Worm (Caenorhabditis elegans): Measurements from ENCODE around the gene Y116A8C.24.

DNA sequence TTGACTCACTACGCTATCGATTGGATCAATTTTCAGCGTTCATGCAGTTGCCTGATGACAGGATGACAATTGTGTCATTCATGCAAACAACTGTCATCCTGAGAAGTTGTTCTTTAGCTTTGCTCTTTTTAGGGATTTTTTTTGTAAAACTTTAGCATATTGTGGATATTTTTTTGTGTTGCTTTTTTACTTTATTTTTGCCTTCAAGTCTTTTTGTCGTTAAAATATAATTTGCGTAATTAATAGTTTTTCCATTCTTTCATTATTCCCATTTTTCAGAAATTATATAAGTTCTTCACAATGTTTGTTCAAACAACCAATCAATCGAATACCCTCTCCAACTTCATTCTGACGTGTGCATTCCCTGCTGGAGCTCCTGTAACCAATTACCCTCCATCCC is 30.1 kb downstream of the Y116A8C.24 start, which contains the start of gene Y116A8C.20:
- TF ChIP-seq ama-1 (optimal IDR thresholded peaks at IDR 0.05): no peak
- TF ChIP-seq ama-1 (GFP tag; optimal IDR thresholded peaks at IDR 0.05): no peak
- no peak for TF ChIP-seq attf-6 (GFP tag; IDR thresholded peaks at IDR 0.05)
